Worm (Caenorhabditis elegans) whole organism, L2 larva: ENCODE results near the gene srx-82.
A peak's percentile ranks its signal among the peaks of the same experiment; 100 is the strongest.

Experiments
- C34F6.9 ChIP-seq: fragments of 150-350 bp; optimal IDR thresholded peaks from 2 replicates; lab custom pipeline; 2014; ENCODE audit warnings: missing biosample characterization, missing genetic modification characterization
- F13H6.1 ChIP-seq: sonication (generic microtip); optimal IDR thresholded peaks from 2 replicates; lab custom pipeline; 2016; ENCODE audit warnings: missing genetic modification characterization, missing compliant biosample characterization
- R02D3.7 ChIP-seq: fragments of 150-350 bp; optimal IDR thresholded peaks from 2 replicates; lab custom pipeline; 2014; ENCODE audit warnings: missing biosample characterization, missing genetic modification characterization
- ZK546.5 ChIP-seq: sonication (generic microtip); optimal IDR thresholded peaks from 2 replicates; lab custom pipeline; 2017; ENCODE audit warnings: missing biosample characterization, missing genetic modification characterization
- alr-1 ChIP-seq: fragments of 150-350 bp; optimal IDR thresholded peaks from 2 replicates; lab custom pipeline; 2014; ENCODE audit warnings: missing biosample characterization, missing genetic modification characterization
- aly-2 ChIP-seq: fragments of 150-350 bp; optimal IDR thresholded peaks from 2 replicates; lab custom pipeline; 2014; ENCODE audit warnings: missing biosample characterization, missing genetic modification characterization
- ama-1 ChIP-seq: fragments of 150-350 bp; optimal IDR thresholded peaks from 2 replicates; lab custom pipeline; 2018; ENCODE audit warnings: inconsistent platforms
- blmp-1 ChIP-seq: sonication (generic microtip); optimal IDR thresholded peaks from 2 replicates; lab custom pipeline; 2017; ENCODE audit warnings: missing genetic modification characterization, mild to moderate bottlenecking, missing compliant biosample characterization, antibody characterized with exemption, moderate library complexity; ENCODE audit not compliant: insufficient read depth
- ceh-16 ChIP-seq: fragments of 150-350 bp; optimal IDR thresholded peaks from 2 replicates; lab custom pipeline; 2014; ENCODE audit warnings: missing biosample characterization, missing genetic modification characterization
- ceh-82 ChIP-seq: fragments of 150-350 bp; optimal IDR thresholded peaks from 2 replicates; lab custom pipeline; 2014; ENCODE audit warnings: missing biosample characterization, missing genetic modification characterization
- crh-2 ChIP-seq: sonication (generic microtip); optimal IDR thresholded peaks from 2 replicates; lab custom pipeline; 2017; ENCODE audit warnings: missing biosample characterization, missing genetic modification characterization
- dmd-4 ChIP-seq: sonication (generic microtip); optimal IDR thresholded peaks from 2 replicates; lab custom pipeline; 2017; ENCODE audit warnings: missing biosample characterization, missing genetic modification characterization
- egl-27 ChIP-seq: sonication (generic microtip); optimal IDR thresholded peaks from 3 replicates; lab custom pipeline; 2017; ENCODE audit warnings: missing biosample characterization, missing genetic modification reagents, missing genetic modification characterization
- elt-1 ChIP-seq: fragments of 150-350 bp; optimal IDR thresholded peaks from 2 replicates; lab custom pipeline; 2014; ENCODE audit warnings: missing biosample characterization, missing genetic modification characterization
- elt-3 ChIP-seq: sonication (generic microtip); optimal IDR thresholded peaks from 2 replicates; lab custom pipeline; 2017; ENCODE audit warnings: missing biosample characterization, missing genetic modification characterization
- fos-1 ChIP-seq: fragments of 150-350 bp; optimal IDR thresholded peaks from 2 replicates; lab custom pipeline; 2014; ENCODE audit warnings: missing biosample characterization, missing genetic modification characterization
- gmeb-1 ChIP-seq: fragments of 150-350 bp; optimal IDR thresholded peaks from 2 replicates; lab custom pipeline; 2014; ENCODE audit warnings: missing biosample characterization, missing genetic modification characterization
- lin-11 ChIP-seq: fragments of 150-350 bp; sonication (generic microtip); optimal IDR thresholded peaks from 2 replicates; lab custom pipeline; 2014; ENCODE audit warnings: missing biosample characterization, missing genetic modification characterization, inconsistent platforms, mixed read lengths
- lin-13 ChIP-seq: fragments of 150-350 bp; optimal IDR thresholded peaks from 2 replicates; lab custom pipeline; 2014; ENCODE audit warnings: missing biosample characterization, missing genetic modification reagents, missing genetic modification characterization
- lin-39 ChIP-seq: fragments of 150-350 bp; optimal IDR thresholded peaks from 2 replicates; lab custom pipeline; 2014; ENCODE audit warnings: missing biosample characterization, missing genetic modification reagents, missing genetic modification characterization
- lsy-2 ChIP-seq, 2 experiments: fragments of 150-350 bp in 1 of 2; sonication (generic microtip) in 1 of 2; optimal IDR thresholded peaks; 2 replicates each; lab custom pipeline; 2014 to 2017; ENCODE audit warnings: missing biosample characterization in 2 of 2, missing genetic modification characterization in 2 of 2
- mab-5 ChIP-seq: fragments of 150-350 bp; optimal IDR thresholded peaks from 2 replicates; lab custom pipeline; 2014; ENCODE audit warnings: missing biosample characterization, missing genetic modification characterization
- mdl-1 ChIP-seq, 2 experiments: fragments of 150-350 bp in 1 of 2; sonication (generic microtip) in 1 of 2; optimal IDR thresholded peaks; 2 replicates each; lab custom pipeline; 2017; ENCODE audit warnings: missing biosample characterization in 2 of 2, missing genetic modification characterization in 2 of 2
- nhr-10 ChIP-seq: sonication (generic microtip); optimal IDR thresholded peaks from 2 replicates; lab custom pipeline; 2017; ENCODE audit warnings: missing biosample characterization, missing genetic modification characterization
- nhr-12 ChIP-seq: fragments of 150-350 bp; optimal IDR thresholded peaks from 2 replicates; lab custom pipeline; 2014; ENCODE audit warnings: missing biosample characterization, missing genetic modification characterization
- nhr-129 ChIP-seq: fragments of 150-350 bp; optimal IDR thresholded peaks from 2 replicates; lab custom pipeline; 2014; ENCODE audit warnings: missing biosample characterization, missing genetic modification characterization
- nhr-21 ChIP-seq: fragments of 150-350 bp; optimal IDR thresholded peaks from 2 replicates; lab custom pipeline; 2014; ENCODE audit warnings: missing biosample characterization, missing genetic modification characterization
- nhr-23 ChIP-seq: fragments of 150-350 bp; optimal IDR thresholded peaks from 2 replicates; lab custom pipeline; 2014; ENCODE audit warnings: missing biosample characterization, missing genetic modification reagents, missing genetic modification characterization
- nhr-25 ChIP-seq: fragments of 150-350 bp; sonication (generic microtip); optimal IDR thresholded peaks from 3 replicates; lab custom pipeline; 2014; ENCODE audit warnings: missing biosample characterization, missing genetic modification characterization
- nhr-6 ChIP-seq: fragments of 150-350 bp; optimal IDR thresholded peaks from 2 replicates; lab custom pipeline; 2014; ENCODE audit warnings: missing biosample characterization, missing genetic modification characterization
- nhr-77 ChIP-seq: fragments of 150-350 bp; optimal IDR thresholded peaks from 2 replicates; lab custom pipeline; 2014; ENCODE audit warnings: missing biosample characterization, missing genetic modification characterization
- peb-1 ChIP-seq: fragments of 150-350 bp; optimal IDR thresholded peaks from 2 replicates; lab custom pipeline; 2014; ENCODE audit warnings: missing biosample characterization, missing genetic modification characterization
- sem-4 ChIP-seq: fragments of 150-350 bp; optimal IDR thresholded peaks from 2 replicates; lab custom pipeline; 2014; ENCODE audit warnings: missing biosample characterization, missing genetic modification reagents, missing genetic modification characterization
- skn-1 ChIP-seq: sonication (generic microtip); optimal IDR thresholded peaks from 2 replicates; lab custom pipeline; 2017; ENCODE audit warnings: missing biosample characterization, missing genetic modification characterization
- sma-3 ChIP-seq: sonication (generic microtip); optimal IDR thresholded peaks from 2 replicates; lab custom pipeline; 2016; ENCODE audit warnings: missing genetic modification reagents, missing genetic modification characterization, missing compliant biosample characterization
- sma-9 ChIP-seq, 2 experiments: fragments of 150-350 bp in 1 of 2; sonication (generic microtip) in 1 of 2; optimal IDR thresholded peaks; 2 replicates each; lab custom pipeline; 2014 to 2016; ENCODE audit warnings: missing genetic modification characterization in 2 of 2, mild to moderate bottlenecking in 1 of 2, missing biosample characterization in 1 of 2, missing compliant biosample characterization in 1 of 2, missing genetic modification reagents in 1 of 2, moderate library complexity in 1 of 2
- snpc-4 ChIP-seq: fragments of 150-350 bp; optimal IDR thresholded peaks from 2 replicates; lab custom pipeline; 2014; ENCODE audit warnings: missing biosample characterization, missing genetic modification characterization
- unc-39 ChIP-seq: fragments of 150-350 bp; optimal IDR thresholded peaks from 2 replicates; lab custom pipeline; 2014; ENCODE audit warnings: missing biosample characterization, missing genetic modification characterization
- unc-55 ChIP-seq: fragments of 150-350 bp; sonication (generic microtip); optimal IDR thresholded peaks from 3 replicates; lab custom pipeline; 2014; ENCODE audit warnings: missing biosample characterization, missing genetic modification reagents, missing genetic modification characterization
- unc-62 ChIP-seq: fragments of 150-350 bp; optimal IDR thresholded peaks from 2 replicates; lab custom pipeline; 2014; ENCODE audit warnings: missing biosample characterization, missing genetic modification reagents, missing genetic modification characterization
- zag-1 ChIP-seq: fragments of 150-350 bp; optimal IDR thresholded peaks from 2 replicates; lab custom pipeline; 2014; ENCODE audit warnings: missing biosample characterization, missing genetic modification characterization
- ztf-1 ChIP-seq: fragments of 200-800 bp; sonication (Bioruptor generic); conservative IDR thresholded peaks from 2 replicates; pipeline ENCODE4 v1.3.6; 2022; ENCODE audit warnings: missing genetic modification characterization, missing compliant biosample characterization
- ztf-11 ChIP-seq: sonication (generic microtip); optimal IDR thresholded peaks from 2 replicates; lab custom pipeline; 2017; ENCODE audit warnings: missing biosample characterization, missing genetic modification characterization
- ztf-4 ChIP-seq: fragments of 150-350 bp; optimal IDR thresholded peaks from 2 replicates; lab custom pipeline; 2014; ENCODE audit warnings: missing biosample characterization, missing genetic modification characterization

srx-82 gene

DNA sequence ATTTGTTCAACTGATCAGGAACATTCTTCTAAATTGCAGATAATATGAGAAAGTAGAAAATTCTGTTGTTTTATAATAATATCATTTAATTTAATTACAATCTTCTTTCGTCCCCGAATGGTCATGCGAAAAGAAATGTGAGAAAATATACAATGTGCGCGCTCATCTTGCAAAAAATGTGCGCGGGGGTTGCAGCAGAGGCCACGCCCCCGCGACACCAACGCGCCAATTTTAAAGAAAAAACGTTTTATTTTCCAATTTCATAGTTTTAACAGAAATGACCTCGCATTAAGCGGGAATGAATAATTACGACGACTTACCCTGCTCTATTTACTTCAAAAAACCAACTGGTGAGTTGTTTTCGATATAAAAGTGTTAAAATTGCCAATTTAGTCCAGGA, 20.9 kb downstream of the srx-82 start, which contains the start of gene sas-5 (continued):
- TF ChIP-seq nhr-23 (no peak), unc-55 (GFP tag; lab: Kevin White, UChicago) (peak; percentile 86), gmeb-1 (tag; lab: Kevin White, UChicago) (peak; percentile 92), nhr-6 (tag; lab: Kevin White, UChicago) (peak; percentile 32), sma-3 (GFP tag; lab: Kevin White, UChicago) (peak; percentile 75), ceh-82 (tag; lab: Kevin White, UChicago) (peak; percentile 85), fos-1 (tag; lab: Kevin White, UChicago) (peak; percentile 32), mdl-1 (tag; optimal IDR thresholded peaks at IDR 0.05; lab: Kevin White, UChicago) (no peak)

DNA sequence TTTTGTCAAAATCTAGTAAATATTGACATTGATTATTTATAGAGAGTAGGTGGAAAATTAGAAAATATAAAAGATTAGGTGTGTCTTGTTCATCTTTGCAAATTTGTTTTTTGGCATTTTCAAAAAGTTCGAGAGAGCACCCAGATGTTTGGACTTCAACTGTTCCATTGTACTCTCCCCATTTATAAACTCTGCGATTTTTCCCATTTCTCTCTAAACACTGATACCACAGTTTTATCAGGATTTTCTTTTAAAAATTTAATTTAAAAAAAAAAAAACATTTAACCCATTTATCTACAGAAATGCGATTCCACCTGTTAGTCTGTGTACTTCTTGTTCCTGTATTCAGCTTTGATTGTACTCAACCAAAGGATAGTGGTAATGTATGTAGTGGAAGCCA, 23.5 kb downstream of the srx-82 start, which contains the start of gene tag-290:
tag-290 (plus strand) TSS at position 301 of the 400 bp plus-strand sequence.
- TF ChIP-seq lin-13 (GFP tag; lab: Kevin White, UChicago), result no peak

DNA sequence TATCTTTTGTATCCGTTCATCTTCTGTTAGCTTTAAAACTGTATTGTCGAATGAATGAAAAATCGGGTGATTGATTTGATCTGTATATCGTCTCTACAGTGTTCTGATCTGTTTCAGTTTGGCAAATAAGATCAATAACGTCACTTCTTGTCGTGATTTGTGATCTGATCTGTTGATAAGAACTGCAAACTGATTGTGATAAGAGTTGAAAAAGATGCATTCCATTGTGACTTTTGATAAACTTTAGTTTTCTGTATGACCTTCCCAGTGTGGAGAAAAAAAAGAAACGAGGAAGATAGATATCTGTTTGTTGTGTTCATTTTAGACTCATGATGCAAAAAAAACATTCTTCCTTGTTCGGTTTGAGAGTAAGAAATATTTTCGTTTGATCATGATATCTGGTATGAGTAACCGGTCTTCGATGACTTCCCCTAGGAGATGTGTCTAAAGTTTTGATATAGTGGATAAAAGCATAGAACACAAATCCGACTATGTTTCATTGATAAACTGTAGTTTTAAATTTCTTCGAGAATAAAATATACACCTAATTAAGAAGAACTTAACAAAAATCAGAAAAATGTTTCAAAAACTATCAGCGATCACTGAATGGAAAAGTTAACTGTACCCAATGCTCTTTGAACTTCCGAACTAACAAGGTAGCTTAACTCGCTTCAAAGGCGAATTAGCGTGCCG, 25.4 kb downstream of the srx-82 start:
- TF ChIP-seq egl-27 (no peak), ceh-82 (tag; lab: Kevin White, UChicago) (no peak), zag-1 (tag; lab: Kevin White, UChicago) (no peak), peb-1 (tag; lab: Kevin White, UChicago) (no peak), elt-1 (tag; lab: Kevin White, UChicago) (peak; percentile 59), blmp-1 (tag; lab: Kevin White, UChicago) (peak; percentile 59), nhr-10 (no peak), unc-39 (tag; lab: Kevin White, UChicago) (no peak), mab-5 (tag; lab: Kevin White, UChicago) (no peak), ZK546.5 (tag; lab: Kevin White, UChicago) (no peak), C34F6.9 (tag; lab: Kevin White, UChicago) (no peak), nhr-21 (tag; lab: Kevin White, UChicago) (peak; percentile 77), lin-11 (no peak), lsy-2 (tag; optimal IDR thresholded peaks at IDR 0.05; lab: Kevin White, UChicago) (peak in 1 of 2 experiments; percentile 28), nhr-25 (peak; percentile 82), dmd-4 (tag; lab: Kevin White, UChicago) (no peak), lin-13 (GFP tag; lab: Kevin White, UChicago) (peak; percentile 42), sem-4 (tag; lab: Kevin White, UChicago) (no peak), lin-39 (tag; lab: Kevin White, UChicago) (no peak), ztf-1 (GFP tag; lab: Robert Waterston, UW) (no peak), F13H6.1 (tag; lab: Kevin White, UChicago) (no peak), aly-2 (tag; lab: Kevin White, UChicago) (no peak), sma-9 (GFP tag; optimal IDR thresholded peaks at IDR 0.05; lab: Kevin White, UChicago) (peak; percentile 88), sma-9 (tag; optimal IDR thresholded peaks at IDR 0.05; lab: Kevin White, UChicago) (no peak), crh-2 (tag; lab: Kevin White, UChicago) (peak; percentile 51), sma-3 (GFP tag; lab: Kevin White, UChicago) (peak; percentile 80), gmeb-1 (tag; lab: Kevin White, UChicago) (peak; percentile 21), unc-62 (GFP tag; lab: Kevin White, UChicago) (no peak), nhr-12 (tag; lab: Kevin White, UChicago) (no peak), mdl-1 (tag; optimal IDR thresholded peaks at IDR 0.05; lab: Kevin White, UChicago) (no peak), ceh-16 (no peak), elt-3 (no peak), ama-1 (lab: Kevin White, UChicago) (no peak), nhr-77 (no peak), unc-55 (GFP tag; lab: Kevin White, UChicago) (no peak), nhr-129 (tag; lab: Kevin White, UChicago) (peak; percentile 60), ztf-11 (tag; lab: Kevin White, UChicago) (no peak), skn-1 (tag; lab: Kevin White, UChicago) (peak; percentile 2), fos-1 (tag; lab: Kevin White, UChicago) (peak; percentile 52), alr-1 (tag; lab: Kevin White, UChicago) (no peak), snpc-4 (tag; lab: Kevin White, UChicago) (no peak), nhr-6 (tag; lab: Kevin White, UChicago) (no peak), nhr-23 (peak; percentile 14), ztf-4 (tag; lab: Kevin White, UChicago) (no peak), R02D3.7 (tag; lab: Kevin White, UChicago) (no peak)
